Worm (Caenorhabditis elegans): ENCODE results near the gene glrx-5.
"Not testable (repeated sequence)": the region's sequence is repeated elsewhere in the genome, so short reads cannot be mapped to it uniquely, and the experiment has no call there.

ce11 chrIII:12383709-12384108 lies 10.1 kb upstream of the glrx-5 start, which contains the start of gene Y49E10.4:
- TF ChIP-seq nhr-76 (tag; optimal IDR thresholded peaks at IDR 0.05); unc-39 (tag; optimal IDR thresholded peaks at IDR 0.05); pha-4 (tag; optimal IDR thresholded peaks at IDR 0.05); ces-1 (GFP tag; optimal IDR thresholded peaks at IDR 0.05); lin-13 (tag; optimal IDR thresholded peaks at IDR 0.05); mab-5 (tag; optimal IDR thresholded peaks at IDR 0.05); snpc-4 (tag; optimal IDR thresholded peaks at IDR 0.05); ceh-43 (GFP tag; optimal IDR thresholded peaks at IDR 0.05); mep-1 (tag; optimal IDR thresholded peaks at IDR 0.05); nhr-237 (tag; optimal IDR thresholded peaks at IDR 0.05); elt-3 (tag; optimal IDR thresholded peaks at IDR 0.05); bed-3 (GFP tag; optimal IDR thresholded peaks at IDR 0.05): not testable (repeated sequence)
